Worm (Caenorhabditis elegans) whole organism, midembryonic: ENCODE measurements around the gene Y38H6C.18.

Experiments used
- T22C8.4 ChIP-seq: fragments of 200-800 bp; sonication (Bioruptor generic); IDR thresholded peaks from 2 replicates; pipeline ENCODE4 v1.3.6; 2022; ENCODE audit warnings: missing genetic modification characterization, missing compliant biosample characterization
- cog-1 ChIP-seq: sonication (generic microtip); optimal IDR thresholded peaks from 2 replicates; lab custom pipeline; 2016; ENCODE audit warnings: missing genetic modification characterization, missing compliant biosample characterization
- klf-2 ChIP-seq: fragments of 200-800 bp; sonication (Bioruptor generic); conservative IDR thresholded peaks from 2 replicates; pipeline ENCODE4 v1.3.6; 2022; ENCODE audit warnings: missing genetic modification reagents, missing genetic modification characterization, missing compliant biosample characterization
- ref-1 ChIP-seq: fragments of 200-800 bp; sonication (Bioruptor generic); conservative IDR thresholded peaks from 2 replicates; pipeline ENCODE4 v1.3.6; 2022; ENCODE audit warnings: missing genetic modification reagents, missing genetic modification characterization, missing compliant biosample characterization
- ztf-23 ChIP-seq: fragments of 200-800 bp; sonication (Bioruptor generic); IDR thresholded peaks from 2 replicates; pipeline ENCODE4 v1.3.6; 2022; ENCODE audit warnings: missing genetic modification reagents, missing genetic modification characterization, missing compliant biosample characterization
- ztf-29 ChIP-seq: fragments of 200-800 bp; sonication (Bioruptor generic); IDR thresholded peaks from 2 replicates; pipeline ENCODE4 v1.3.6; 2022; ENCODE audit warnings: missing genetic modification reagents, missing genetic modification characterization, missing compliant biosample characterization

DNA sequence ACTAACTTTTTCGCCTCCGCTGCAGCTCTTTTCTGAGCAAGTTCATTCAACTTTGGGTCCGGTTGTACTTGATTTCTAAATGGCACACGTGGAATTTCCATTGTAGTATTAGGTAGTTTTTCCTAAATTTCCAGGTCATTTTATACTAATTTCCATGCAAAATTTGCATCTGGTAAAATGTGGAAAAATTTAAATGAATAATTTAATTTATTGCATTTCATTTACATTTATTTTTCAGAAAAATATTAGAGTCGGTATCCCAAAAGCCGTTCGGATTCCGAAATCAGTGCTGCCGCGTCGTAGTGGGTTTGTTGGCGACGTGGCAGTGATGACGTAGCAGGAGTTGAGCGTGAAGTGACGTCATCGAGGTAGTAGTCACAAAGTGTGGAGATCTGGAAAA lies at the start of gene Y38H6C.18:
- TF ChIP-seq ztf-29 (GFP tag; lab: Robert Waterston, UW) = no peak
- TF ChIP-seq klf-2 (GFP tag; lab: Robert Waterston, UW) = no peak
- no peak for TF ChIP-seq cog-1
- no peak for TF ChIP-seq ref-1 (GFP tag; lab: Robert Waterston, UW)
- TF ChIP-seq ztf-23 (GFP tag; lab: Robert Waterston, UW) = no peak
- TF ChIP-seq T22C8.4 = no peak
